Fruit fly (Drosophila melanogaster) Kc167 (cell line): ENCODE data around the gene Cka.

Experiments used
- Myc ChIP-seq: fragments of >200 bp; optimal IDR thresholded peaks from 2 replicates; lab custom pipeline; 2017; ENCODE audit warnings: missing external identifiers
- Sin3A ChIP-seq: fragments of >200 bp; optimal IDR thresholded peaks from 2 replicates; lab custom pipeline; 2018; ENCODE audit warnings: missing external identifiers
- h ChIP-seq: fragments of >200 bp; optimal IDR thresholded peaks from 3 replicates; lab custom pipeline; 2018; ENCODE audit warnings: missing external identifiers
- insv ChIP-seq: fragments of >200 bp; optimal IDR thresholded peaks from 3 replicates; lab custom pipeline; 2018; ENCODE audit warnings: missing external identifiers
- psq ChIP-seq: fragments of >200 bp; optimal IDR thresholded peaks from 2 replicates; lab custom pipeline; 2017; ENCODE audit warnings: missing external identifiers
- ttk ChIP-seq: sonication (Bioruptor generic); optimal IDR thresholded peaks from 2 replicates; lab custom pipeline; 2017; ENCODE audit warnings: missing external identifiers

Gene Cka

dm6 chr2L:8010602-8011455, 19.7 kb upstream of the Cka start, which contains the start of the genes Glyat and Tg:
Gene Glyat, minus strand, starts transcription at chr2L:8010652.
Gene Tg, plus strand, starts transcription at chr2L:8011405.
- TF ChIP-seq psq (no peak), insv (no peak), Myc (lab: Kevin White, UChicago) (no peak), Sin3A (lab: Kevin White, UChicago) (no peak), h (lab: Kevin White, UChicago) (no peak), ttk (lab: Kevin White, UChicago) (no peak)

- no peak for TF ChIP-seq Sin3A (lab: Kevin White, UChicago)
- TF ChIP-seq ttk (lab: Kevin White, UChicago): no peak
- TF ChIP-seq insv: no peak
- no peak for TF ChIP-seq psq
- no peak for TF ChIP-seq h (lab: Kevin White, UChicago)
- TF ChIP-seq Myc (lab: Kevin White, UChicago): no peak
Measured at dm6 chr2L:8012551-8012950, 18.0 kb upstream of the Cka start.

- TF ChIP-seq psq (no peak), Sin3A (lab: Kevin White, UChicago) (no peak), ttk (lab: Kevin White, UChicago) (no peak), h (lab: Kevin White, UChicago) (no peak), Myc (lab: Kevin White, UChicago) (no peak), insv (no peak)
Measured at dm6 chr2L:8024325-8024724, 6.2 kb upstream of the Cka start.

- TF ChIP-seq psq (no peak), Myc (lab: Kevin White, UChicago) (no peak), h (lab: Kevin White, UChicago) (no peak), insv (no peak), Sin3A (lab: Kevin White, UChicago) (no peak), ttk (lab: Kevin White, UChicago) (no peak)
Measured at dm6 chr2L:8029160-8029852, 1.2 kb upstream of the Cka start, which contains the start of gene baf. Gene baf, plus strand, starts transcription at chr2L:8029462.

dm6 chr2L:8030102-8030501, 419 bp upstream of the Cka start:
- no peak for TF ChIP-seq Sin3A (lab: Kevin White, UChicago)
- no peak for TF ChIP-seq insv
- TF ChIP-seq psq: no peak
- TF ChIP-seq Myc (lab: Kevin White, UChicago): no peak
- TF ChIP-seq ttk (lab: Kevin White, UChicago): no peak
- no peak for TF ChIP-seq h (lab: Kevin White, UChicago)

- TF ChIP-seq ttk (lab: Kevin White, UChicago): no peak
- TF ChIP-seq Myc (lab: Kevin White, UChicago): no peak
Measured at dm6 chr2L:8031588-8031987, 1.1 kb downstream of the Cka start.

- TF ChIP-seq Myc (lab: Kevin White, UChicago) (no peak), h (lab: Kevin White, UChicago) (no peak)
Measured at dm6 chr2L:8033756-8034155, 3.2 kb downstream of the Cka start.

dm6 chr2L:8034734-8035133, 4.2 kb downstream of the Cka start:
- TF ChIP-seq Myc (lab: Kevin White, UChicago): no peak
- no peak for TF ChIP-seq h (lab: Kevin White, UChicago)
- TF ChIP-seq ttk (lab: Kevin White, UChicago): no peak
- no peak for TF ChIP-seq psq
- no peak for TF ChIP-seq insv
- no peak for TF ChIP-seq Sin3A (lab: Kevin White, UChicago)

dm6 chr2L:8039688-8040087, 9.2 kb downstream of the Cka start, which contains the start of gene CG7367:
Gene CG7367, minus strand, starts transcription at chr2L:8039788.
- no peak for TF ChIP-seq insv
- no peak for TF ChIP-seq psq
- no peak for TF ChIP-seq Sin3A (lab: Kevin White, UChicago)
- TF ChIP-seq ttk (lab: Kevin White, UChicago): no peak
- TF ChIP-seq Myc (lab: Kevin White, UChicago): no peak
- no peak for TF ChIP-seq h (lab: Kevin White, UChicago)

dm6 chr2L:8040872-8041271, 10.4 kb downstream of the Cka start, which contains the start of gene CCDC53:
Gene CCDC53, plus strand, starts transcription at chr2L:8041106.
- TF ChIP-seq h (lab: Kevin White, UChicago) (no peak), psq (no peak), Sin3A (lab: Kevin White, UChicago) (no peak), ttk (lab: Kevin White, UChicago) (no peak), insv (no peak)

- TF ChIP-seq Myc (lab: Kevin White, UChicago) (no peak), insv (no peak), ttk (lab: Kevin White, UChicago) (no peak), psq (no peak), Sin3A (lab: Kevin White, UChicago) (no peak), h (lab: Kevin White, UChicago) (no peak)
Measured at dm6 chr2L:8042645-8043281, 12.2 kb downstream of the Cka start, which contains the start of gene RpL36A. Gene RpL36A, minus strand, starts transcription at chr2L:8042909.

dm6 chr2L:8043282-8043668, 12.8 kb downstream of the Cka start, which contains the start of gene Megf8:
Gene Megf8, plus strand, starts transcription at chr2L:8043471.
- TF ChIP-seq Sin3A (lab: Kevin White, UChicago) (no peak), ttk (lab: Kevin White, UChicago) (no peak), insv (no peak), h (lab: Kevin White, UChicago) (no peak), psq (no peak), Myc (lab: Kevin White, UChicago) (no peak)
